Worm (Caenorhabditis elegans) whole organism, L3 larva: ENCODE results near the gene vps-52.

Experiments
- R02D3.7 ChIP-seq: fragments of 150-350 bp; optimal IDR thresholded peaks from 2 replicates; lab custom pipeline; 2014; ENCODE audit warnings: missing biosample characterization, missing genetic modification characterization
- ZK546.5 ChIP-seq: sonication (generic microtip); optimal IDR thresholded peaks from 2 replicates; lab custom pipeline; 2017; ENCODE audit warnings: missing biosample characterization, missing genetic modification characterization
- ama-1 ChIP-seq: fragments of 150-350 bp; optimal IDR thresholded peaks from 2 replicates; lab custom pipeline; 2018
- ceh-28 ChIP-seq: fragments of 150-350 bp; optimal IDR thresholded peaks from 2 replicates; lab custom pipeline; 2014; ENCODE audit warnings: missing biosample characterization, missing genetic modification reagents, missing genetic modification characterization
- fkh-10 ChIP-seq: sonication (generic microtip); optimal IDR thresholded peaks from 2 replicates; lab custom pipeline; 2017; ENCODE audit warnings: missing biosample characterization, missing genetic modification reagents, missing genetic modification characterization
- nhr-25 ChIP-seq: sonication (generic microtip); optimal IDR thresholded peaks from 2 replicates; lab custom pipeline; 2017; ENCODE audit warnings: missing biosample characterization, missing genetic modification characterization
- pha-4 ChIP-seq: fragments of 150-350 bp; optimal IDR thresholded peaks from 2 replicates; lab custom pipeline; 2014; ENCODE audit warnings: missing biosample characterization, missing genetic modification reagents, missing genetic modification characterization
- sea-2 ChIP-seq: fragments of 150-350 bp; sonication (generic microtip); optimal IDR thresholded peaks from 4 replicates; lab custom pipeline; 2014; ENCODE audit warnings: missing biosample characterization, missing genetic modification reagents, missing genetic modification characterization
- skn-1 ChIP-seq: fragments of 150-350 bp; optimal IDR thresholded peaks from 2 replicates; lab custom pipeline; 2014; ENCODE audit warnings: missing biosample characterization, missing genetic modification characterization
- snpc-4 ChIP-seq: fragments of 150-350 bp; optimal IDR thresholded peaks from 2 replicates; lab custom pipeline; 2014; ENCODE audit warnings: missing biosample characterization, missing genetic modification characterization
- unc-62 ChIP-seq: fragments of 150-350 bp; sonication (generic microtip); optimal IDR thresholded peaks from 4 replicates; lab custom pipeline; 2014; ENCODE audit warnings: missing biosample characterization, missing genetic modification reagents, missing genetic modification characterization

DNA sequence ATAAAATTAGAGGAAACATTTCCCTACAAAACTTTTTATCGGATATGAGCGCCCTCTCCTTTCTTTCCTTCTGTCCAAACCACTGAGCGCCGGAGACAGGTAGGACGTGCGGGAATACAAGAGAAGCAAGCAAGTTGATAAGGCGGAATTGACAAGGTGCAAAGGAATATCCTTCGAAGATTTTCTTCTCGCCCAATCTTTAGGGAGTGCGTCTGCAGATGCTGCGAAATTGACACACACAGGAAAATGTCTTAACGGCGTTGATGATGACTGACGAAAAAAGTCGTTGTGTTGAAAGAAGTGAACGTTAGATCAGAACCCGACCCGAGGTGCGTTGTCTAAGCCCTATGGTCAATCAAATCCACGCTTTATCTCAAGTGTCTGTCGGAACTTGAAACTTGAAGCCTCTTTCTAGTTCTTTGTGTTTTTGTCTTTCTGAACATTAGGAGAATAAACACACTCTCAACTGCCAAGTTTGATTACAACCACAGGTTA, 22.7 kb downstream of the vps-52 start:
- no peak for TF ChIP-seq ama-1 (lab: Kevin White, UChicago)
- no peak for TF ChIP-seq snpc-4 (tag; lab: Kevin White, UChicago)
- no peak for TF ChIP-seq R02D3.7 (tag; lab: Kevin White, UChicago)
- TF ChIP-seq ZK546.5 (tag; lab: Kevin White, UChicago), result no peak
- no peak for TF ChIP-seq pha-4 (tag; lab: Kevin White, UChicago)
- TF ChIP-seq ceh-28 (tag; lab: Kevin White, UChicago), result no peak
- TF ChIP-seq skn-1 (tag; lab: Kevin White, UChicago), result no peak
- no peak for TF ChIP-seq nhr-25 (tag; lab: Kevin White, UChicago)
- TF ChIP-seq fkh-10 (GFP tag; lab: Kevin White, UChicago), result no peak
- no peak for TF ChIP-seq sea-2
- no peak for TF ChIP-seq unc-62 (GFP tag; lab: Kevin White, UChicago)
